Worm (Caenorhabditis elegans): ENCODE measurements around the gene col-144.

The col-144 gene

ce11 chrV:9133950-9134349 lies 26.5 kb downstream of the col-144 start, which contains the start of gene B0222.1 (continued):
- no peak for TF ChIP-seq hlh-17 (GFP tag; optimal IDR thresholded peaks at IDR 0.05; ENCODE audit: borderline replicate concordance)
- TF ChIP-seq nhr-20 (tag; optimal IDR thresholded peaks at IDR 0.05) = peak; percentile 79
- no peak for TF ChIP-seq fos-1 (tag; optimal IDR thresholded peaks at IDR 0.05)
- TF ChIP-seq blmp-1 (tag; optimal IDR thresholded peaks at IDR 0.05) = no peak
- no peak for TF ChIP-seq unc-130 (tag; optimal IDR thresholded peaks at IDR 0.05)
- no peak for TF ChIP-seq nhr-12 (tag; optimal IDR thresholded peaks at IDR 0.05)
- TF ChIP-seq pax-3 (tag; optimal IDR thresholded peaks at IDR 0.05) = peak; percentile 10
- no peak for TF ChIP-seq snu-23 (GFP tag; optimal IDR thresholded peaks at IDR 0.05)
- TF ChIP-seq lir-3 (tag; optimal IDR thresholded peaks at IDR 0.05; ENCODE audit: poor library complexity) = no peak
- peak; percentile 95 for TF ChIP-seq fkh-8 (tag; optimal IDR thresholded peaks at IDR 0.05)
- TF ChIP-seq mef-2 (tag; optimal IDR thresholded peaks at IDR 0.05) = no peak
- TF ChIP-seq nhr-28 (tag; optimal IDR thresholded peaks at IDR 0.05) = no peak
- TF ChIP-seq tlp-1 (tag; optimal IDR thresholded peaks at IDR 0.05) = no peak
- no peak for TF ChIP-seq lin-39 (tag; optimal IDR thresholded peaks at IDR 0.05)
- peak; percentile 62 for TF ChIP-seq nhr-47 (tag; optimal IDR thresholded peaks at IDR 0.05)
- no peak for TF ChIP-seq egl-13 (tag; optimal IDR thresholded peaks at IDR 0.05)
- peak; percentile 3 for TF ChIP-seq swsn-7 (tag; optimal IDR thresholded peaks at IDR 0.05)
- TF ChIP-seq Y116A8C.19 (tag; optimal IDR thresholded peaks at IDR 0.05; ENCODE audit: borderline replicate concordance) = no peak
- TF ChIP-seq lin-13 (GFP tag; optimal IDR thresholded peaks at IDR 0.05) = no peak
- TF ChIP-seq ces-1 (GFP tag; optimal IDR thresholded peaks at IDR 0.05) = no peak
- no peak for TF ChIP-seq egl-27 (tag; optimal IDR thresholded peaks at IDR 0.05)
- no peak for TF ChIP-seq hpl-2 (GFP tag; optimal IDR thresholded peaks at IDR 0.05)
- TF ChIP-seq dsc-1 (tag; optimal IDR thresholded peaks at IDR 0.05) = peak; percentile 29
- no peak for TF ChIP-seq unc-98 (GFP tag; IDR thresholded peaks at IDR 0.05)
- no peak for TF ChIP-seq ets-5 (GFP tag; IDR thresholded peaks at IDR 0.05)
- TF ChIP-seq zag-1 (tag; optimal IDR thresholded peaks at IDR 0.05) = no peak

DNA sequence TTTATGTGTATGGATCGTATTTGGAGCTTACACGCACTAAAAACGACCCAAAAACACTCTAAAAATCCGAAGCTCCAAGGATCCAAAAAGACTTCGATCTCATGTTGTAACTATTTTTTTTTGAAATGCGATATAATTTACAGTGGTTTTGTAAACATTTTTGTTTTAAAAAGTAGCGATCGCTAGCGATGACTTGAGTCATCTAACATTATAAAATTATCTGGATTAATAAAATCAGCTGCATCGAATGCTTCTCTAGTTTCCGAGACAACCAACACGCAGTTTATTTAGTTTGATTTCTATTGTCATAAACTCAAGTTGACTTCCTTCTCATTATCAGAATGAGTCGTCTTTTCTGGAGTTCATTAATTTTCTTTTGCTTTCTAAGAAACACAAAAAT lies 28.4 kb downstream of the col-144 start, which contains the start of gene F21C10.1:
TSS of gene F21C10.1 (plus strand) at position 301 of the 400 bp plus-strand sequence.
- TF ChIP-seq lin-39 (tag; optimal IDR thresholded peaks at IDR 0.05) (no peak), mef-2 (tag; optimal IDR thresholded peaks at IDR 0.05) (no peak), Y116A8C.19 (tag; optimal IDR thresholded peaks at IDR 0.05; ENCODE audit: borderline replicate concordance) (no peak), lin-35 (GFP tag; optimal IDR thresholded peaks at IDR 0.05) (no peak), mab-9 (GFP tag; IDR thresholded peaks at IDR 0.05) (no peak), isw-1 (GFP tag; IDR thresholded peaks at IDR 0.05) (no peak), aly-2 (tag; optimal IDR thresholded peaks at IDR 0.05) (no peak), elt-3 (tag; optimal IDR thresholded peaks at IDR 0.05) (no peak), alr-1 (tag; optimal IDR thresholded peaks at IDR 0.05; ENCODE audit: borderline replicate concordance) (no peak), unc-30 (tag; optimal IDR thresholded peaks at IDR 0.05) (no peak), nhr-77 (tag; optimal IDR thresholded peaks at IDR 0.05) (no peak), lsy-2 (tag; optimal IDR thresholded peaks at IDR 0.05) (no peak), dsc-1 (tag; optimal IDR thresholded peaks at IDR 0.05) (no peak)

- TF ChIP-seq dsc-1 (tag; optimal IDR thresholded peaks at IDR 0.05) (no peak), isw-1 (GFP tag; IDR thresholded peaks at IDR 0.05) (no peak), nhr-85 (tag) (no peak), efl-1 (optimal IDR thresholded peaks at IDR 0.05) (no peak), efl-1 (GFP tag; optimal IDR thresholded peaks at IDR 0.05 in 1 of 2) (peak in 1 of 2 experiments; percentile 60), elt-2 (tag; optimal IDR thresholded peaks at IDR 0.05) (no peak)
These were observed 29.7 kb downstream of the col-144 start, which contains the start of gene F21C10.19 for ce11 chrV:9130766-9131165. Gene F21C10.19, plus strand, starts transcription at chrV:9131066.

All from whole organism, L1 larva.